Fruit fly (Drosophila melanogaster): ENCODE measurements around the gene Hmx.

DNA sequence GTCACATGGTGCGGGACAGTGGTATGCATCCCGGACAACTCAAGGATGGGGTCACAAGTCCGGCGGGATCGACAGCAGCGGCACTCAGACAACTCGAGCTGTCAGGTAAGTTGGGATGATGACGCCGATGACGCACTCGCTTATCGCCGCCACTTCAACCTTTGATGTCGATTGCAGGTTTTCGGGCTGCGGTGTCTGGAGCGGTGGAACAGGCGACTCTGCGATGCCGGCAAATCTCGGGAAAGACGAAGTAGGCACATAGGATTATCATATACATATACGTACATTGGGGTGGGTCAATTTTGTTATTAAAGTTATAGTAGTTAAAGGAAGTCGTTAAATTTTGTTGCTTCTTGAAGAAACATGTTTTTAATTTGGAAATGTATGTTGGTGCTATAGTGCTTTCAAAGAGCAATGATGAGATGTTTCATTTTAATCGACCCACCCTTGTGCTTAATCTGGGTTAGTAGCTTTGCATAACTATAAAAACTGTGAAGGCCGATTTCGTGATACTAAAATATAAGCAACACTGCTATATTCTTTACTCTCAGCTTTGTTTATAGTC is 22.1 kb upstream of the Hmx start:
- TF ChIP-seq psq (optimal IDR thresholded peaks at IDR 0.05) (no peak), h (optimal IDR thresholded peaks at IDR 0.05) (no peak)

Measured in Kc167 (cell line).